Worm (Caenorhabditis elegans): ENCODE data around the gene C25F9.8.
A peak's percentile ranks its signal among the peaks of the same experiment; 100 is the strongest.

DNA sequence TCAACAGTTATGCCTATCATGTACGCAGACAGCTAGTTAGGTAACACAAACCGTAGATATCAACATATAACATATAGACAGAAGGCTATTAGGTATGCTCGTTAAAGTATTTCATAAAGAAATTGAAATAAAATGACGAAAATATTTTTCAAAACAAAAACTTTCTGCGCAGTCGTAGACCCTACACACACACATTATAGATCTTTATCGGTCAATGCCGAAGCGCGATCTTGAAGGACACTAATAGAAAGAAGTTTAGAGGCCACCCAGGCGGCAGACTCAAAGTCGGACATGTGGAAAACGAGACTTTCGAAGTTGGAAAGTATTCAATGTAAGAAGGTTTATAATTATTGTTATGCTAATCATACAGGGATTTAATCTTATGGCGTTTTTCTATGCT lies 34.1 kb downstream of the C25F9.8 start:
- TF ChIP-seq sem-4 (tag; optimal IDR thresholded peaks at IDR 0.05) = no peak
- TF ChIP-seq unc-62 (GFP tag; optimal IDR thresholded peaks at IDR 0.05) = no peak
- TF ChIP-seq nhr-23 (tag; optimal IDR thresholded peaks at IDR 0.05) = peak; percentile 57
- TF ChIP-seq ama-1 (optimal IDR thresholded peaks at IDR 0.05) = no peak
- TF ChIP-seq F13H6.1 (tag; optimal IDR thresholded peaks at IDR 0.05) = no peak
- no peak for TF ChIP-seq nhr-12 (tag; optimal IDR thresholded peaks at IDR 0.05)
- TF ChIP-seq ceh-16 (tag; optimal IDR thresholded peaks at IDR 0.05) = peak; percentile 40
- TF ChIP-seq fos-1 (tag; optimal IDR thresholded peaks at IDR 0.05) = no peak
- TF ChIP-seq ztf-11 (tag; optimal IDR thresholded peaks at IDR 0.05) = no peak
- no peak for TF ChIP-seq lsy-2 (tag; optimal IDR thresholded peaks at IDR 0.05)
- TF ChIP-seq lin-39 (tag; optimal IDR thresholded peaks at IDR 0.05) = no peak
- no peak for TF ChIP-seq ceh-82 (tag; optimal IDR thresholded peaks at IDR 0.05)
- TF ChIP-seq blmp-1 (tag; optimal IDR thresholded peaks at IDR 0.05; ENCODE audit: insufficient read depth) = no peak
- TF ChIP-seq nhr-6 (tag; optimal IDR thresholded peaks at IDR 0.05) = no peak

Measured in whole organism, L2 larva.